Worm (Caenorhabditis elegans) whole organism, L4/young adult: ENCODE measurements around the gene mans-4.

Experiments
- W03F9.2 ChIP-seq: fragments of 150-350 bp; optimal IDR thresholded peaks from 2 replicates; lab custom pipeline; 2014; ENCODE audit warnings: missing biosample characterization, missing genetic modification characterization
- him-1 ChIP-seq: sonication (generic microtip); optimal IDR thresholded peaks from 2 replicates; lab custom pipeline; 2016; ENCODE audit warnings: missing genotype, missing genetic modification reagents, missing genetic modification characterization, missing compliant biosample characterization

ce11 chrIV:9118348-9118747 is 40.0 kb upstream of the mans-4 start:
- no peak for TF ChIP-seq him-1 (tag; lab: Kevin White, UChicago)
- no peak for TF ChIP-seq W03F9.2 (tag; lab: Kevin White, UChicago)
